Fruit fly (Drosophila melanogaster) whole organism, embryonic: ENCODE results near the gene mRpS35.

ENCODE experiments used
- CG10209 ChIP-seq: fragments of 200-800 bp; sonication (Bioruptor generic); optimal IDR thresholded peaks from 3 replicates; lab custom pipeline; 2017; ENCODE audit warnings: missing biosample characterization, mild to moderate bottlenecking, missing genetic modification characterization, missing genetic modification reagents
- CG13123 ChIP-seq: fragments of 200-800 bp; sonication (Bioruptor generic); optimal IDR thresholded peaks from 2 replicates; lab custom pipeline; 2016; ENCODE audit warnings: missing biosample characterization, missing genetic modification characterization
- CG1603 ChIP-seq: fragments of 200-800 bp; sonication (Bioruptor generic); optimal IDR thresholded peaks from 2 replicates; lab custom pipeline; 2019; ENCODE audit warnings: missing biosample characterization, mild to moderate bottlenecking, missing genetic modification characterization, moderate library complexity
- CG2116 ChIP-seq: fragments of 200-800 bp; sonication (Bioruptor generic); optimal IDR thresholded peaks from 3 replicates; lab custom pipeline; 2018; ENCODE audit warnings: missing biosample characterization, mild to moderate bottlenecking, missing genetic modification characterization
- CG31441 ChIP-seq: fragments of 200-800 bp; sonication (Bioruptor generic); IDR thresholded peaks from 2 replicates; pipeline ENCODE4 v1.3.6; 2022; ENCODE audit warnings: missing biosample characterization, missing genetic modification characterization
- CG4707 ChIP-seq: fragments of 200-800 bp; sonication (Bioruptor generic); optimal IDR thresholded peaks from 2 replicates; lab custom pipeline; 2018; ENCODE audit warnings: missing biosample characterization, mild to moderate bottlenecking, missing genetic modification characterization, moderate library complexity
- CG4854 ChIP-seq: fragments of 200-800 bp; sonication (Bioruptor generic); optimal IDR thresholded peaks from 2 replicates; lab custom pipeline; 2016; ENCODE audit warnings: missing biosample characterization, missing genetic modification characterization, inconsistent platforms
- CG6272 ChIP-seq: fragments of 200-800 bp; sonication (Bioruptor generic); IDR thresholded peaks from 2 replicates; pipeline ENCODE4 v1.3.6; 2022; ENCODE audit warnings: missing biosample characterization, missing genetic modification characterization
- CG6813 ChIP-seq: fragments of 200-800 bp; sonication (Bioruptor generic); optimal IDR thresholded peaks from 2 replicates; lab custom pipeline; 2017; ENCODE audit warnings: missing biosample characterization, missing genetic modification characterization, mild to moderate bottlenecking, moderate library complexity, missing genetic modification reagents
- CG7357 ChIP-seq: fragments of 200-800 bp; sonication (Bioruptor generic); IDR thresholded peaks from 3 replicates; pipeline ENCODE4 v1.3.6; 2022; ENCODE audit warnings: missing biosample characterization, missing genetic modification characterization
- CG7556 ChIP-seq: fragments of 200-800 bp; sonication (Bioruptor generic); optimal IDR thresholded peaks from 2 replicates; lab custom pipeline; 2017; ENCODE audit warnings: missing biosample characterization, mild to moderate bottlenecking, missing genetic modification characterization
- CG7928 ChIP-seq: fragments of 200-800 bp; sonication (Bioruptor generic); optimal IDR thresholded peaks from 2 replicates; lab custom pipeline; 2017; ENCODE audit warnings: missing biosample characterization, mild to moderate bottlenecking, missing genetic modification characterization
- CG7963 ChIP-seq: fragments of 200-800 bp; sonication (Bioruptor generic); IDR thresholded peaks from 3 replicates; pipeline ENCODE4 v1.3.6; 2022; ENCODE audit warnings: missing biosample characterization, missing genetic modification characterization; ENCODE audit not compliant: partially characterized antibody
- CG9437 ChIP-seq: fragments of 200-800 bp; sonication (Bioruptor generic); optimal IDR thresholded peaks from 2 replicates; lab custom pipeline; 2018; ENCODE audit warnings: missing biosample characterization, mild to moderate bottlenecking, missing genetic modification characterization
- CG9817 ChIP-seq: fragments of 200-800 bp; sonication (Bioruptor generic); optimal IDR thresholded peaks from 2 replicates; lab custom pipeline; 2018; ENCODE audit warnings: missing biosample characterization, mild to moderate bottlenecking, missing genetic modification characterization, moderate library complexity
- CkIIα-i1 ChIP-seq: fragments of 200-800 bp; sonication (Bioruptor generic); IDR thresholded peaks from 2 replicates; pipeline ENCODE4 v1.3.6; 2022; ENCODE audit warnings: missing biosample characterization, missing genetic modification characterization
- D ChIP-seq, 2 experiments: fragments of 200-800 bp in 1 of 2; fragments of >200 bp in 1 of 2; sonication (Bioruptor generic) in 1 of 2; optimal IDR thresholded peaks; 2 replicates in 1 of 2; 3 replicates in 1 of 2; lab custom pipeline; 2017; ENCODE audit warnings: mild to moderate bottlenecking in 1 of 2, missing biosample characterization in 1 of 2, missing genetic modification characterization in 1 of 2, missing genetic modification reagents in 1 of 2
- Dek ChIP-seq: fragments of 200-800 bp; sonication (Bioruptor generic); optimal IDR thresholded peaks from 3 replicates; lab custom pipeline; 2019; ENCODE audit warnings: missing biosample characterization, mild to moderate bottlenecking, missing genetic modification characterization, moderate library complexity
- Drgx ChIP-seq: fragments of 200-800 bp; sonication (Bioruptor generic); IDR thresholded peaks from 2 replicates; pipeline ENCODE4 v1.3.6; 2022; ENCODE audit warnings: missing biosample characterization, missing genetic modification characterization
- E2f1 ChIP-seq: fragments of 200-800 bp; sonication (Bioruptor generic); IDR thresholded peaks from 2 replicates; pipeline ENCODE4 v1.3.6; 2022; ENCODE audit warnings: missing biosample characterization, missing genetic modification characterization
- Gsc ChIP-seq: fragments of 200-800 bp; sonication (Bioruptor generic); IDR thresholded peaks from 2 replicates; pipeline ENCODE4 v1.3.6; 2022; ENCODE audit warnings: missing biosample characterization, missing genetic modification characterization
- Gug ChIP-seq: fragments of 200-800 bp; sonication (Bioruptor generic); IDR thresholded peaks from 4 replicates; pipeline ENCODE4 v1.3.6; 2022; ENCODE audit warnings: missing biosample characterization, missing genetic modification characterization
- H15 ChIP-seq: fragments of 200-800 bp; sonication (Bioruptor generic); IDR thresholded peaks from 3 replicates; pipeline ENCODE4 v1.3.6; 2022; ENCODE audit warnings: missing biosample characterization, missing genetic modification characterization
- HHEX ChIP-seq: fragments of 200-800 bp; sonication (Bioruptor generic); optimal IDR thresholded peaks from 3 replicates; lab custom pipeline; 2017; ENCODE audit warnings: missing biosample characterization, mild to moderate bottlenecking, missing genetic modification characterization, missing genetic modification reagents
- Meics ChIP-seq: fragments of 200-800 bp; sonication (Bioruptor generic); optimal IDR thresholded peaks from 2 replicates; lab custom pipeline; 2017; ENCODE audit warnings: missing biosample characterization, mild to moderate bottlenecking, missing genetic modification characterization
- Myb ChIP-seq: fragments of 200-800 bp; sonication (Bioruptor generic); optimal IDR thresholded peaks from 2 replicates; lab custom pipeline; 2016; ENCODE audit warnings: missing biosample characterization, missing genetic modification characterization
- Oli ChIP-seq: fragments of 200-800 bp; sonication (Bioruptor generic); optimal IDR thresholded peaks from 2 replicates; lab custom pipeline; 2018; ENCODE audit warnings: missing biosample characterization, mild to moderate bottlenecking, missing genetic modification characterization, moderate library complexity
- Xrp1 ChIP-seq: fragments of 200-800 bp; sonication (Bioruptor generic); IDR thresholded peaks from 2 replicates; pipeline ENCODE4 v1.3.6; 2022; ENCODE audit warnings: missing biosample characterization, missing genetic modification characterization
- amos ChIP-seq: fragments of 200-800 bp; sonication (Bioruptor generic); IDR thresholded peaks from 2 replicates; pipeline ENCODE4 v1.3.6; 2022; ENCODE audit warnings: missing biosample characterization, missing genetic modification characterization; ENCODE audit not compliant: partially characterized antibody
- br ChIP-seq: fragments of >200 bp; optimal IDR thresholded peaks from 2 replicates; lab custom pipeline; 2017
- chinmo ChIP-seq: fragments of 200-800 bp; sonication (Bioruptor generic); IDR thresholded peaks from 4 replicates; pipeline ENCODE4 v1.3.6; 2022; ENCODE audit warnings: missing biosample characterization, missing genetic modification characterization; ENCODE audit not compliant: partially characterized antibody
- crp ChIP-seq, 2 experiments: fragments of 200-800 bp; sonication (Bioruptor generic); optimal IDR thresholded peaks; 2 replicates in 1 of 2; 3 replicates in 1 of 2; lab custom pipeline; 2017; ENCODE audit warnings: missing biosample characterization in 2 of 2, missing genetic modification characterization in 2 of 2, mild to moderate bottlenecking in 1 of 2, moderate library complexity in 1 of 2
- dysf ChIP-seq: fragments of 200-800 bp; sonication (Bioruptor generic); IDR thresholded peaks from 3 replicates; pipeline ENCODE4 v1.3.6; 2022; ENCODE audit warnings: missing biosample characterization, missing genetic modification characterization
- gcm ChIP-seq: fragments of 200-800 bp; sonication (Bioruptor generic); optimal IDR thresholded peaks from 2 replicates; lab custom pipeline; 2019; ENCODE audit warnings: missing biosample characterization, mild to moderate bottlenecking, missing genetic modification characterization, moderate library complexity
- gro ChIP-seq: fragments of 200-800 bp; sonication (Bioruptor generic); optimal IDR thresholded peaks from 2 replicates; lab custom pipeline; 2016; ENCODE audit warnings: missing biosample characterization, missing genetic modification characterization
- jing ChIP-seq: fragments of 200-800 bp; sonication (Bioruptor generic); optimal IDR thresholded peaks from 2 replicates; lab custom pipeline; 2018; ENCODE audit warnings: missing biosample characterization, mild to moderate bottlenecking, missing genetic modification characterization
- lab ChIP-seq: fragments of 200-800 bp; sonication (Bioruptor generic); optimal IDR thresholded peaks from 3 replicates; lab custom pipeline; 2017; ENCODE audit warnings: missing biosample characterization, missing genetic modification characterization, mild to moderate bottlenecking, moderate library complexity, missing genetic modification reagents
- luna ChIP-seq: fragments of 200-800 bp; sonication (Bioruptor generic); optimal IDR thresholded peaks from 2 replicates; lab custom pipeline; 2016; ENCODE audit warnings: missing biosample characterization, missing genetic modification characterization
- mam ChIP-seq: fragments of 200-800 bp; sonication (Bioruptor generic); optimal IDR thresholded peaks from 3 replicates; lab custom pipeline; 2016; ENCODE audit warnings: missing biosample characterization, missing genetic modification characterization
- mirr ChIP-seq: fragments of 200-800 bp; sonication (Bioruptor generic); optimal IDR thresholded peaks from 3 replicates; lab custom pipeline; 2018; ENCODE audit warnings: missing biosample characterization, mild to moderate bottlenecking, missing genetic modification characterization
- psq ChIP-seq: fragments of 200-800 bp; sonication (Bioruptor generic); optimal IDR thresholded peaks from 2 replicates; lab custom pipeline; 2017; ENCODE audit warnings: missing biosample characterization, missing genetic modification characterization
- shn ChIP-seq: fragments of 200-800 bp; sonication (Bioruptor generic); optimal IDR thresholded peaks from 3 replicates; lab custom pipeline; 2016; ENCODE audit warnings: missing biosample characterization, missing genetic modification characterization
- sisA ChIP-seq: fragments of 200-800 bp; sonication (Bioruptor generic); IDR thresholded peaks from 2 replicates; pipeline ENCODE4 v1.3.6; 2022; ENCODE audit warnings: missing biosample characterization, missing genetic modification characterization
- ssp ChIP-seq: fragments of 200-800 bp; sonication (Bioruptor generic); IDR thresholded peaks from 2 replicates; pipeline ENCODE4 v1.3.6; 2022; ENCODE audit warnings: missing biosample characterization, missing genetic modification characterization
- tap ChIP-seq: fragments of 200-800 bp; optimal IDR thresholded peaks from 3 replicates; lab custom pipeline; 2019; ENCODE audit warnings: missing biosample characterization, mild to moderate bottlenecking, missing genetic modification characterization, moderate library complexity
- trem ChIP-seq: fragments of 200-800 bp; optimal IDR thresholded peaks from 3 replicates; lab custom pipeline; 2019; ENCODE audit warnings: missing biosample characterization, mild to moderate bottlenecking, missing genetic modification characterization, moderate library complexity
- trh ChIP-seq: fragments of 200-800 bp; sonication (Bioruptor generic); optimal IDR thresholded peaks from 2 replicates; lab custom pipeline; 2016; ENCODE audit warnings: missing biosample characterization, missing genetic modification characterization
- unc-4 ChIP-seq: fragments of 200-800 bp; sonication (Bioruptor generic); IDR thresholded peaks from 2 replicates; pipeline ENCODE4 v1.3.6; 2022; ENCODE audit warnings: missing biosample characterization, missing genetic modification characterization; ENCODE audit not compliant: partially characterized antibody
- vfl ChIP-seq: fragments of 200-800 bp; sonication (Bioruptor generic); optimal IDR thresholded peaks from 2 replicates; lab custom pipeline; 2016; ENCODE audit warnings: missing biosample characterization, missing genetic modification characterization
- yki ChIP-seq: fragments of >200 bp; optimal IDR thresholded peaks from 3 replicates; lab custom pipeline; 2018

mRpS35 gene

DNA sequence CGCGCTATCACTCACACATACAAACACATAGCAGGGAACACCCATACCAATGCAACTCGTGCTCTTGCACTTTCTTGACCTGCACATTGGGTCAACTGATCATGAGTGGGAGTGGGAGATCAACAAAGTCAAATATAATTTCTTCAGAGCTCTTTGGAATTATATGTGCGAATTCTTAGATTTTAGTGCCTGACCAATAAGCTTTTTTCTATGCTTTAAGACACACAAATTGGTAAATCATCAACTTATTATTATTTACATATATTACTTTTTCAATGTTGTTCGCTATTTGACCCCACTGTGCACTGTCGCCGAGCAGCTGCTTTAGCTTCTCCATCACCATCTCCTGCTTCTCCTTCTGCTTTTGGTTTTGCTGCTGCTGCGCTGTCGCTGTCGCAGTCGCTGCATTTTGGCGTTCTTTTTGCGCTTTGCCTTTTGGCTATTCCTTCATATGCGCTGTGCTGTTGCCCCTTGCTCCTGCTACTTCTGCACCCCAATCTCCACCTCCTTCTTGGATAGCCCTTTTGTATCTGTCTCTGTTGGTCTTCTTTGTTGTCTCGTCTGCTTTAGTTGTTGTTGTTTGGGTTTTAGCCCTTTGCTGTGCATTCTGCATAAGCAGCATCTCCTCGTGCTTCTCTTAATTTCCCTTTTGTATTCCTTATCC, 43.5 kb downstream of the mRpS35 start (continued):
- TF ChIP-seq CG13123 = no peak
- TF ChIP-seq unc-4 (GFP tag; lab: Robert Waterston, UW) = no peak
- no peak for TF ChIP-seq Gsc (GFP tag; lab: Robert Waterston, UW)
- TF ChIP-seq D (optimal IDR thresholded peaks at IDR 0.05; lab: Kevin White, UChicago) = no peak
- peak; percentile 42 for TF ChIP-seq D (GFP tag; optimal IDR thresholded peaks at IDR 0.05; lab: Kevin White, UChicago)
- no peak for TF ChIP-seq gro
- no peak for TF ChIP-seq Dek (tag; lab: Kevin White, UChicago)
- peak; percentile 21 for TF ChIP-seq CG9817 (tag; lab: Kevin White, UChicago)
- TF ChIP-seq CG4854 = no peak
- TF ChIP-seq luna (GFP tag; lab: Kevin White, UChicago) = no peak
- no peak for TF ChIP-seq Myb (GFP tag; lab: Kevin White, UChicago)
- TF ChIP-seq gcm (GFP tag; lab: Kevin White, UChicago) = peak; percentile 33
- TF ChIP-seq chinmo (GFP tag; lab: Robert Waterston, UW) = no peak
- peak; percentile 73 for TF ChIP-seq CG31441
- no peak for TF ChIP-seq CG6272 (GFP tag; lab: Robert Waterston, UW)
- no peak for TF ChIP-seq mam (GFP tag; lab: Kevin White, UChicago)
- no peak for TF ChIP-seq CG7928
- TF ChIP-seq CG6813 = peak; percentile 12
- TF ChIP-seq Xrp1 (GFP tag; lab: Robert Waterston, UW) = peak; percentile 69
- TF ChIP-seq jing (GFP tag; lab: Kevin White, UChicago) = peak; percentile 60
- peak; percentile 95 for TF ChIP-seq Drgx
- TF ChIP-seq CkIIα-i1 (GFP tag; lab: Robert Waterston, UW) = no peak
- peak; percentile 23 for TF ChIP-seq lab
- no peak for TF ChIP-seq yki (lab: Kevin White, UChicago)
- no peak for TF ChIP-seq CG7963 (GFP tag; lab: Robert Waterston, UW)
- no peak for TF ChIP-seq ssp (GFP tag; lab: Robert Waterston, UW)
- no peak for TF ChIP-seq vfl
- peak; percentile 22 for TF ChIP-seq Meics
- TF ChIP-seq CG1603 = peak; percentile 22
- no peak for TF ChIP-seq crp (GFP tag; optimal IDR thresholded peaks at IDR 0.05; lab: Kevin White, UChicago)
- TF ChIP-seq tap (tag; lab: Kevin White, UChicago) = no peak
- peak; percentile 46 for TF ChIP-seq sisA
- no peak for TF ChIP-seq trh (GFP tag; lab: Kevin White, UChicago)
- peak; percentile 33 for TF ChIP-seq CG4707
- TF ChIP-seq psq = no peak
- no peak for TF ChIP-seq CG2116
- peak; percentile 41; the same call in 1 of the 3 replicates for TF ChIP-seq dysf
- TF ChIP-seq CG7357 = no peak
- peak; percentile 50 for TF ChIP-seq CG10209 (GFP tag; lab: Kevin White, UChicago)
- TF ChIP-seq CG7556 (GFP tag; lab: Kevin White, UChicago) = peak; percentile 58
- TF ChIP-seq Oli (tag; lab: Kevin White, UChicago) = peak; percentile 74
- TF ChIP-seq trem (tag; lab: Kevin White, UChicago) = peak; percentile 31
- no peak for TF ChIP-seq shn (GFP tag; lab: Kevin White, UChicago)
- TF ChIP-seq Gug = no peak
- TF ChIP-seq mirr (GFP tag; lab: Kevin White, UChicago) = no peak
- TF ChIP-seq HHEX (GFP tag; lab: Kevin White, UChicago) = no peak
- TF ChIP-seq E2f1 (GFP tag; lab: Robert Waterston, UW) = no peak
- peak; percentile 46 for TF ChIP-seq CG9437 (GFP tag; lab: Kevin White, UChicago)
- TF ChIP-seq H15 (GFP tag; lab: Robert Waterston, UW) = 0 out of 3 replicates have a peak, but pooled peaks have one; percentile 14
- no peak for TF ChIP-seq amos (GFP tag; lab: Robert Waterston, UW)
- TF ChIP-seq br (lab: Kevin White, UChicago) = no peak
